Worm (Caenorhabditis elegans) whole organism, L3 larva: ENCODE data around the gene srab-24.

Experiments used
- aly-2 ChIP-seq: fragments of 150-350 bp; optimal IDR thresholded peaks from 2 replicates; lab custom pipeline; 2014; ENCODE audit warnings: missing biosample characterization, missing genetic modification characterization
- ceh-82 ChIP-seq: fragments of 150-350 bp; optimal IDR thresholded peaks from 2 replicates; lab custom pipeline; 2014; ENCODE audit warnings: missing biosample characterization, missing genetic modification characterization
- ceh-9 ChIP-seq: sonication (generic microtip); optimal IDR thresholded peaks from 2 replicates; lab custom pipeline; 2018; ENCODE audit warnings: missing biosample characterization, missing genetic modification characterization
- egl-5 ChIP-seq: fragments of 150-350 bp; optimal IDR thresholded peaks from 2 replicates; lab custom pipeline; 2017; ENCODE audit warnings: missing biosample characterization, missing genetic modification reagents, missing genetic modification characterization, inconsistent platforms
- fkh-10 ChIP-seq: sonication (generic microtip); optimal IDR thresholded peaks from 2 replicates; lab custom pipeline; 2017; ENCODE audit warnings: missing biosample characterization, missing genetic modification reagents, missing genetic modification characterization
- mml-1 ChIP-seq: fragments of 150-350 bp; sonication (generic microtip); optimal IDR thresholded peaks from 3 replicates; lab custom pipeline; 2014; ENCODE audit warnings: missing biosample characterization, missing genetic modification characterization
- nhr-12 ChIP-seq: fragments of 150-350 bp; optimal IDR thresholded peaks from 2 replicates; lab custom pipeline; 2014; ENCODE audit warnings: missing biosample characterization, missing genetic modification characterization
- nhr-25 ChIP-seq: sonication (generic microtip); optimal IDR thresholded peaks from 2 replicates; lab custom pipeline; 2017; ENCODE audit warnings: missing biosample characterization, missing genetic modification characterization
- nhr-43 ChIP-seq: sonication (generic microtip); optimal IDR thresholded peaks from 2 replicates; lab custom pipeline; 2016; ENCODE audit warnings: mild to moderate bottlenecking, missing genetic modification characterization, missing compliant biosample characterization; ENCODE audit not compliant: poor library complexity, severe bottlenecking
- nhr-67 ChIP-seq: fragments of 150-350 bp; optimal IDR thresholded peaks from 2 replicates; lab custom pipeline; 2014; ENCODE audit warnings: missing biosample characterization, missing genetic modification characterization
- nhr-76 ChIP-seq: fragments of 150-350 bp; sonication (generic microtip); optimal IDR thresholded peaks from 5 replicates; lab custom pipeline; 2014; ENCODE audit warnings: missing biosample characterization, missing genetic modification characterization
- nhr-77 ChIP-seq: fragments of 150-350 bp; optimal IDR thresholded peaks from 2 replicates; lab custom pipeline; 2014; ENCODE audit warnings: missing biosample characterization, missing genetic modification characterization
- sea-2 ChIP-seq: fragments of 150-350 bp; sonication (generic microtip); optimal IDR thresholded peaks from 4 replicates; lab custom pipeline; 2014; ENCODE audit warnings: missing biosample characterization, missing genetic modification reagents, missing genetic modification characterization
- tbx-2 ChIP-seq: sonication (generic microtip); optimal IDR thresholded peaks from 2 replicates; lab custom pipeline; 2016; ENCODE audit warnings: mild to moderate bottlenecking, missing genetic modification characterization, missing compliant biosample characterization

- TF ChIP-seq egl-5 (tag; lab: Kevin White, UChicago) = no peak
- no peak for TF ChIP-seq sea-2 (GFP tag; lab: Kevin White, UChicago)
- no peak for TF ChIP-seq tbx-2 (tag; lab: Kevin White, UChicago)
- TF ChIP-seq fkh-10 (GFP tag; lab: Kevin White, UChicago) = no peak
- no peak for TF ChIP-seq nhr-25 (tag; lab: Kevin White, UChicago)
- no peak for TF ChIP-seq aly-2 (tag; lab: Kevin White, UChicago)
- no peak for TF ChIP-seq nhr-76 (tag; lab: Kevin White, UChicago)
- no peak for TF ChIP-seq nhr-77 (tag; lab: Kevin White, UChicago)
- TF ChIP-seq nhr-43 (tag; lab: Kevin White, UChicago) = peak; percentile 62
- TF ChIP-seq nhr-12 = no peak
- TF ChIP-seq ceh-82 (tag; lab: Kevin White, UChicago) = no peak
- TF ChIP-seq nhr-67 = no peak
- no peak for TF ChIP-seq mml-1 (tag; lab: Kevin White, UChicago)
- no peak for TF ChIP-seq ceh-9 (tag; lab: Kevin White, UChicago)
Observed at ce11 chrIV:14224912-14225311, 25.1 kb downstream of the srab-24 start.
